Fruit fly (Drosophila melanogaster) whole organism, prepupa: ENCODE data around the gene Hmr.

Experiments used
- Blimp-1 ChIP-seq: fragments of 200-800 bp; sonication (Bioruptor generic); optimal IDR thresholded peaks from 3 replicates; lab custom pipeline; 2017; ENCODE audit warnings: missing biosample characterization, missing genetic modification characterization, mild to moderate bottlenecking, moderate library complexity, missing genetic modification reagents
- CG10669 ChIP-seq: fragments of 200-800 bp; sonication (Bioruptor generic); optimal IDR thresholded peaks from 3 replicates; lab custom pipeline; 2018; ENCODE audit warnings: missing biosample characterization, mild to moderate bottlenecking, missing genetic modification characterization, moderate library complexity
- CG6792 ChIP-seq: fragments of 200-800 bp; sonication (Bioruptor generic); optimal IDR thresholded peaks from 3 replicates; lab custom pipeline; 2016; ENCODE audit warnings: missing biosample characterization, missing genetic modification characterization
- CG8119 ChIP-seq: fragments of 200-800 bp; sonication (Bioruptor generic); IDR thresholded peaks from 3 replicates; pipeline ENCODE4 v1.3.6; 2022; ENCODE audit warnings: missing biosample characterization, missing genetic modification characterization
- CG8319 ChIP-seq: fragments of 200-800 bp; sonication (Bioruptor generic); optimal IDR thresholded peaks from 3 replicates; lab custom pipeline; 2016; ENCODE audit warnings: missing biosample characterization, missing genetic modification characterization
- Eip78C ChIP-seq: fragments of 200-800 bp; sonication (Bioruptor generic); peaks from one replicate; lab custom pipeline; 2016; ENCODE audit warnings: missing biosample characterization, missing genetic modification characterization
- Lpt ChIP-seq: fragments of 200-800 bp; sonication (Bioruptor generic); optimal IDR thresholded peaks from 3 replicates; lab custom pipeline; 2016; ENCODE audit warnings: missing biosample characterization, missing genetic modification characterization
- dac ChIP-seq: fragments of 200-800 bp; sonication (Bioruptor generic); optimal IDR thresholded peaks from 2 replicates; lab custom pipeline; 2017; ENCODE audit warnings: missing biosample characterization, mild to moderate bottlenecking, missing genetic modification characterization
- esn ChIP-seq: fragments of 200-800 bp; sonication (Bioruptor generic); optimal IDR thresholded peaks from 2 replicates; lab custom pipeline; 2016; ENCODE audit warnings: missing biosample characterization, mild to moderate bottlenecking, missing genetic modification characterization, moderate library complexity
- net ChIP-seq: fragments of 200-800 bp; sonication (Bioruptor generic); optimal IDR thresholded peaks from 3 replicates; lab custom pipeline; 2016; ENCODE audit warnings: missing biosample characterization, missing genetic modification characterization
- vri ChIP-seq: fragments of 200-800 bp; sonication (Bioruptor generic); optimal IDR thresholded peaks from 3 replicates; lab custom pipeline; 2016; ENCODE audit warnings: missing biosample characterization, mild to moderate bottlenecking, missing genetic modification characterization

- TF ChIP-seq vri (no peak), CG8319 (GFP tag; lab: Kevin White, UChicago) (no peak), Eip78C (GFP tag; lab: Kevin White, UChicago) (no peak), Blimp-1 (no peak), esn (GFP tag; lab: Kevin White, UChicago) (no peak), CG6792 (GFP tag; lab: Kevin White, UChicago) (no peak), dac (GFP tag; lab: Kevin White, UChicago) (no peak), CG10669 (GFP tag; lab: Kevin White, UChicago) (no peak), CG8119 (no peak), Lpt (GFP tag; lab: Kevin White, UChicago) (no peak), net (no peak)
Measured at dm6 chrX:10599318-10599717, 3.7 kb upstream of the Hmr start.
